Fruit fly (Drosophila melanogaster) whole organism, embryonic: ENCODE results near the gene Strip.

Experiments used
- Adf1 ChIP-seq: fragments of 200-800 bp; sonication (Bioruptor generic); IDR thresholded peaks from 2 replicates; pipeline ENCODE4 v1.3.6; 2022; ENCODE audit warnings: missing biosample characterization, missing genetic modification characterization
- Aef1 ChIP-seq: fragments of 200-800 bp; sonication (Bioruptor generic); IDR thresholded peaks from 3 replicates; pipeline ENCODE4 v1.3.6; 2022; ENCODE audit warnings: missing biosample characterization, missing genetic modification characterization
- Antp ChIP-seq: fragments of 200-800 bp; sonication (Bioruptor generic); optimal IDR thresholded peaks from 3 replicates; lab custom pipeline; 2016; ENCODE audit warnings: missing biosample characterization, missing genetic modification characterization
- Atf-2 ChIP-seq: fragments of 200-800 bp; sonication (Bioruptor generic); optimal IDR thresholded peaks from 2 replicates; lab custom pipeline; 2016; ENCODE audit warnings: missing biosample characterization, missing genetic modification characterization
- Bgb ChIP-seq: fragments of 200-800 bp; sonication (Bioruptor generic); IDR thresholded peaks from 2 replicates; pipeline ENCODE4 v1.3.6; 2022; ENCODE audit warnings: missing biosample characterization, missing genetic modification characterization; ENCODE audit not compliant: partially characterized antibody
- Bteb2 ChIP-seq: fragments of 200-800 bp; sonication (Bioruptor generic); optimal IDR thresholded peaks from 2 replicates; lab custom pipeline; 2016; ENCODE audit warnings: missing biosample characterization, missing genetic modification characterization
- CG10147 ChIP-seq: fragments of 200-800 bp; sonication (Bioruptor generic); optimal IDR thresholded peaks from 2 replicates; lab custom pipeline; 2019; ENCODE audit warnings: missing biosample characterization, mild to moderate bottlenecking, missing genetic modification characterization, moderate library complexity
- CG12219 ChIP-seq: fragments of 200-800 bp; sonication (Bioruptor generic); optimal IDR thresholded peaks from 3 replicates; lab custom pipeline; 2018; ENCODE audit warnings: missing biosample characterization, mild to moderate bottlenecking, missing genetic modification characterization
- CG12236 ChIP-seq: fragments of 200-800 bp; sonication (Bioruptor generic); optimal IDR thresholded peaks from 2 replicates; lab custom pipeline; 2016; ENCODE audit warnings: missing biosample characterization, missing genetic modification characterization
- CG12299 ChIP-seq: fragments of 200-800 bp; sonication (Bioruptor generic); optimal IDR thresholded peaks from 2 replicates; lab custom pipeline; 2018; ENCODE audit warnings: missing biosample characterization, mild to moderate bottlenecking, missing genetic modification characterization
- CG1233 ChIP-seq: fragments of 200-800 bp; sonication (Bioruptor generic); optimal IDR thresholded peaks from 4 replicates; lab custom pipeline; 2018; ENCODE audit warnings: missing biosample characterization, mild to moderate bottlenecking, missing genetic modification characterization
- CG13287 ChIP-seq: fragments of 200-800 bp; sonication (Bioruptor generic); IDR thresholded peaks from 2 replicates; pipeline ENCODE4 v1.3.6; 2022; ENCODE audit warnings: missing biosample characterization, missing genetic modification characterization; ENCODE audit not compliant: partially characterized antibody
- CG13296 ChIP-seq: fragments of 200-800 bp; sonication (Bioruptor generic); optimal IDR thresholded peaks from 3 replicates; lab custom pipeline; 2018; ENCODE audit warnings: missing biosample characterization, mild to moderate bottlenecking, missing genetic modification characterization
- CG15269 ChIP-seq: fragments of 200-800 bp; sonication (Bioruptor generic); optimal IDR thresholded peaks from 2 replicates; lab custom pipeline; 2018; ENCODE audit warnings: missing biosample characterization, mild to moderate bottlenecking, missing genetic modification characterization, moderate library complexity
- CG17802 ChIP-seq: fragments of 200-800 bp; sonication (Bioruptor generic); optimal IDR thresholded peaks from 2 replicates; lab custom pipeline; 2018; ENCODE audit warnings: missing biosample characterization, mild to moderate bottlenecking, missing genetic modification characterization, moderate library complexity
- CG33557 ChIP-seq: fragments of 200-800 bp; sonication (Bioruptor generic); optimal IDR thresholded peaks from 2 replicates; lab custom pipeline; 2019; ENCODE audit warnings: missing biosample characterization, mild to moderate bottlenecking, missing genetic modification characterization, moderate library complexity
- CG4617 ChIP-seq: fragments of 200-800 bp; sonication (Bioruptor generic); optimal IDR thresholded peaks from 3 replicates; lab custom pipeline; 2016; ENCODE audit warnings: missing biosample characterization, missing genetic modification characterization, borderline replicate concordance
- CG4730 ChIP-seq: fragments of 200-800 bp; sonication (Bioruptor generic); IDR thresholded peaks from 2 replicates; pipeline ENCODE4 v1.3.6; 2022; ENCODE audit warnings: missing biosample characterization, missing genetic modification characterization
- CG6813 ChIP-seq: fragments of 200-800 bp; sonication (Bioruptor generic); optimal IDR thresholded peaks from 2 replicates; lab custom pipeline; 2017; ENCODE audit warnings: missing biosample characterization, missing genetic modification characterization, mild to moderate bottlenecking, moderate library complexity, missing genetic modification reagents
- CG7357 ChIP-seq: fragments of 200-800 bp; sonication (Bioruptor generic); IDR thresholded peaks from 3 replicates; pipeline ENCODE4 v1.3.6; 2022; ENCODE audit warnings: missing biosample characterization, missing genetic modification characterization
- CG7745 ChIP-seq: fragments of 200-800 bp; sonication (Bioruptor generic); optimal IDR thresholded peaks from 2 replicates; lab custom pipeline; 2018; ENCODE audit warnings: missing biosample characterization, mild to moderate bottlenecking, missing genetic modification characterization, moderate library complexity
- CG7963 ChIP-seq: fragments of 200-800 bp; sonication (Bioruptor generic); IDR thresholded peaks from 3 replicates; pipeline ENCODE4 v1.3.6; 2022; ENCODE audit warnings: missing biosample characterization, missing genetic modification characterization; ENCODE audit not compliant: partially characterized antibody
- CG9609 ChIP-seq: fragments of 200-800 bp; sonication (Bioruptor generic); optimal IDR thresholded peaks from 3 replicates; lab custom pipeline; 2016; ENCODE audit warnings: missing biosample characterization, missing genetic modification characterization
- Dbx ChIP-seq: fragments of 200-800 bp; sonication (Bioruptor generic); IDR thresholded peaks from 3 replicates; pipeline ENCODE4 v1.3.6; 2022; ENCODE audit warnings: missing biosample characterization, missing genetic modification characterization
- Doc2 ChIP-seq: fragments of 200-800 bp; sonication (Bioruptor generic); IDR thresholded peaks from 2 replicates; pipeline ENCODE4 v1.3.6; 2022; ENCODE audit warnings: missing biosample characterization, missing genetic modification characterization
- Gsc ChIP-seq: fragments of 200-800 bp; sonication (Bioruptor generic); IDR thresholded peaks from 2 replicates; pipeline ENCODE4 v1.3.6; 2022; ENCODE audit warnings: missing biosample characterization, missing genetic modification characterization
- Gug ChIP-seq: fragments of 200-800 bp; sonication (Bioruptor generic); IDR thresholded peaks from 4 replicates; pipeline ENCODE4 v1.3.6; 2022; ENCODE audit warnings: missing biosample characterization, missing genetic modification characterization
- Hmr ChIP-seq: fragments of 200-800 bp; sonication (Bioruptor generic); optimal IDR thresholded peaks from 3 replicates; lab custom pipeline; 2017; ENCODE audit warnings: mild to moderate bottlenecking, missing biosample characterization, missing genetic modification reagents, missing genetic modification characterization
- Hr3 ChIP-seq: fragments of 200-800 bp; sonication (Bioruptor generic); optimal IDR thresholded peaks from 3 replicates; lab custom pipeline; 2016; ENCODE audit warnings: missing biosample characterization, missing genetic modification characterization
- Hr39 ChIP-seq: fragments of >200 bp; optimal IDR thresholded peaks from 2 replicates; lab custom pipeline; 2017
- Kr ChIP-seq: fragments of 200-800 bp; sonication (Bioruptor generic); optimal IDR thresholded peaks from 2 replicates; lab custom pipeline; 2017; ENCODE audit warnings: missing biosample characterization, mild to moderate bottlenecking, missing genetic modification characterization
- Max ChIP-seq: fragments of 200-800 bp; sonication (Bioruptor generic); optimal IDR thresholded peaks from 2 replicates; lab custom pipeline; 2016; ENCODE audit warnings: missing biosample characterization, mild to moderate bottlenecking, missing genetic modification characterization
- NfI ChIP-seq: fragments of 200-800 bp; sonication (Bioruptor generic); optimal IDR thresholded peaks from 3 replicates; lab custom pipeline; 2018; ENCODE audit warnings: missing biosample characterization, mild to moderate bottlenecking, missing genetic modification characterization, moderate library complexity
- PHDP ChIP-seq: fragments of 200-800 bp; sonication (Bioruptor generic); optimal IDR thresholded peaks from 3 replicates; lab custom pipeline; 2018; ENCODE audit warnings: missing biosample characterization, mild to moderate bottlenecking, missing genetic modification characterization, moderate library complexity
- Spps ChIP-seq: fragments of 200-800 bp; sonication (Bioruptor generic); optimal IDR thresholded peaks from 2 replicates; lab custom pipeline; 2018; ENCODE audit warnings: missing biosample characterization, mild to moderate bottlenecking, missing genetic modification characterization
- ato ChIP-seq: fragments of 200-800 bp; sonication (Bioruptor generic); IDR thresholded peaks from 2 replicates; pipeline ENCODE4 v1.3.6; 2022; ENCODE audit warnings: missing biosample characterization, missing genetic modification characterization; ENCODE audit not compliant: partially characterized antibody
- az2 ChIP-seq: fragments of 200-800 bp; sonication (Bioruptor generic); optimal IDR thresholded peaks from 3 replicates; lab custom pipeline; 2016; ENCODE audit warnings: missing biosample characterization, missing genetic modification characterization
- gcm ChIP-seq: fragments of 200-800 bp; sonication (Bioruptor generic); optimal IDR thresholded peaks from 2 replicates; lab custom pipeline; 2019; ENCODE audit warnings: missing biosample characterization, mild to moderate bottlenecking, missing genetic modification characterization, moderate library complexity
- ken ChIP-seq: fragments of 200-800 bp; sonication (Bioruptor generic); IDR thresholded peaks from 3 replicates; pipeline ENCODE4 v1.3.6; 2022; ENCODE audit warnings: missing biosample characterization, missing genetic modification characterization
- mam ChIP-seq: fragments of 200-800 bp; sonication (Bioruptor generic); optimal IDR thresholded peaks from 3 replicates; lab custom pipeline; 2016; ENCODE audit warnings: missing biosample characterization, missing genetic modification characterization
- pnt ChIP-seq: fragments of 200-800 bp; sonication (Bioruptor generic); optimal IDR thresholded peaks from 3 replicates; lab custom pipeline; 2016; ENCODE audit warnings: missing biosample characterization, missing genetic modification characterization
- repo ChIP-seq: fragments of 200-800 bp; sonication (Bioruptor generic); optimal IDR thresholded peaks from 2 replicates; lab custom pipeline; 2016; ENCODE audit warnings: missing biosample characterization, missing genetic modification characterization
- salm ChIP-seq: fragments of 200-800 bp; sonication (Bioruptor generic); optimal IDR thresholded peaks from 2 replicates; lab custom pipeline; 2018; ENCODE audit warnings: missing biosample characterization, mild to moderate bottlenecking, missing genetic modification characterization
- sens-2 ChIP-seq: fragments of 200-800 bp; sonication (Bioruptor generic); IDR thresholded peaks from 2 replicates; pipeline ENCODE4 v1.3.6; 2022; ENCODE audit warnings: missing biosample characterization, missing genetic modification characterization
- seq ChIP-seq: fragments of 200-800 bp; sonication (Bioruptor generic); IDR thresholded peaks from 2 replicates; pipeline ENCODE4 v1.3.6; 2022; ENCODE audit warnings: missing biosample characterization, missing genetic modification characterization
- ssp ChIP-seq: fragments of 200-800 bp; sonication (Bioruptor generic); IDR thresholded peaks from 2 replicates; pipeline ENCODE4 v1.3.6; 2022; ENCODE audit warnings: missing biosample characterization, missing genetic modification characterization
- tll ChIP-seq, 2 experiments: fragments of 200-800 bp in 1 of 2; fragments of >200 bp in 1 of 2; sonication (Bioruptor generic) in 1 of 2; optimal IDR thresholded peaks; 2 replicates each; lab custom pipeline; 2017 to 2019; ENCODE audit warnings: missing biosample characterization in 2 of 2, missing genetic modification characterization in 2 of 2, mild to moderate bottlenecking in 1 of 2, moderate library complexity in 1 of 2
- vnd ChIP-seq: fragments of 200-800 bp; sonication (Bioruptor generic); IDR thresholded peaks from 3 replicates; pipeline ENCODE4 v1.3.6; 2022; ENCODE audit warnings: missing biosample characterization, missing genetic modification characterization; ENCODE audit not compliant: partially characterized antibody
- wdn ChIP-seq: fragments of 200-800 bp; sonication (Bioruptor generic); IDR thresholded peaks from 2 replicates; pipeline ENCODE4 v1.3.6; 2022; ENCODE audit warnings: missing biosample characterization, missing genetic modification characterization
- zen ChIP-seq: fragments of 200-800 bp; sonication (Bioruptor generic); optimal IDR thresholded peaks from 3 replicates; lab custom pipeline; 2018; ENCODE audit warnings: missing biosample characterization, mild to moderate bottlenecking, missing genetic modification characterization, moderate library complexity
- zen2 ChIP-seq: fragments of 200-800 bp; sonication (Bioruptor generic); IDR thresholded peaks from 3 replicates; pipeline ENCODE4 v1.3.6; 2022; ENCODE audit warnings: missing biosample characterization, missing genetic modification characterization; ENCODE audit not compliant: partially characterized antibody
- zfh1 ChIP-seq: fragments of 200-800 bp; sonication (Bioruptor generic); IDR thresholded peaks from 3 replicates; pipeline ENCODE4 v1.3.6; 2022; ENCODE audit warnings: missing biosample characterization, missing genetic modification characterization

The Strip gene

dm6 chr3L:3305430-3305829 lies 23.2 kb downstream of the Strip start (continued):
- TF ChIP-seq CG17802 (tag; lab: Kevin White, UChicago) (no peak), Aef1 (GFP tag; lab: Robert Waterston, UW) (no peak), repo (GFP tag; lab: Kevin White, UChicago) (peak; percentile 9), Dbx (no peak), CG7745 (no peak), Doc2 (GFP tag; lab: Robert Waterston, UW) (no peak), Atf-2 (GFP tag; lab: Kevin White, UChicago) (no peak), Hr39 (lab: Kevin White, UChicago) (no peak), ato (no peak), CG12219 (peak; percentile 21), Bteb2 (peak; percentile 35), CG10147 (no peak), CG12299 (tag; lab: Kevin White, UChicago) (no peak), Spps (tag; lab: Kevin White, UChicago) (no peak), CG33557 (GFP tag; lab: Kevin White, UChicago) (no peak), CG13296 (GFP tag; lab: Kevin White, UChicago) (no peak), zfh1 (GFP tag; lab: Robert Waterston, UW) (peak; percentile 45; the same call in 1 of the 3 replicates), zen (tag; lab: Kevin White, UChicago) (no peak), vnd (GFP tag; lab: Robert Waterston, UW) (no peak), Antp (no peak), CG12236 (GFP tag; lab: Kevin White, UChicago) (no peak), sens-2 (GFP tag; lab: Robert Waterston, UW) (no peak), Gug (GFP tag; lab: Robert Waterston, UW) (no peak), gcm (GFP tag; lab: Kevin White, UChicago) (no peak), CG7357 (GFP tag; lab: Robert Waterston, UW) (no peak), Gsc (GFP tag; lab: Robert Waterston, UW) (no peak), CG15269 (tag; lab: Kevin White, UChicago) (peak; percentile 6), Max (GFP tag; lab: Kevin White, UChicago) (peak; percentile 33), salm (tag; lab: Kevin White, UChicago) (peak; percentile 9), CG9609 (GFP tag; lab: Kevin White, UChicago) (no peak), tll (GFP tag; optimal IDR thresholded peaks at IDR 0.05; lab: Kevin White, UChicago) (no peak), az2 (GFP tag; lab: Kevin White, UChicago) (no peak), Kr (GFP tag; lab: Kevin White, UChicago) (no peak), CG7963 (GFP tag; lab: Robert Waterston, UW) (no peak), ken (no peak), CG13287 (GFP tag; lab: Robert Waterston, UW) (no peak), Bgb (GFP tag; lab: Robert Waterston, UW) (no peak), CG4730 (GFP tag; lab: Robert Waterston, UW) (no peak), CG4617 (GFP tag; lab: Kevin White, UChicago) (no peak), mam (GFP tag; lab: Kevin White, UChicago) (no peak), zen2 (GFP tag; lab: Robert Waterston, UW) (no peak), seq (no peak), Hr3 (GFP tag; lab: Kevin White, UChicago) (no peak), NfI (no peak), Hmr (GFP tag; lab: Kevin White, UChicago) (peak; percentile 52), CG6813 (GFP tag; lab: Kevin White, UChicago) (peak; percentile 67), wdn (GFP tag; lab: Robert Waterston, UW) (no peak), ssp (GFP tag; lab: Robert Waterston, UW) (no peak), Adf1 (no peak), CG1233 (no peak), PHDP (tag; lab: Kevin White, UChicago) (peak; percentile 79), pnt (GFP tag; lab: Kevin White, UChicago) (no peak)
